Fruit fly (Drosophila melanogaster) whole organism, wandering third instar larva: ENCODE results near the gene tgo.

Experiments
- Abd-B ChIP-seq: fragments of >200 bp; optimal IDR thresholded peaks from 2 replicates; lab custom pipeline; 2017; ENCODE audit warnings: missing biosample characterization, missing genetic modification characterization
- CG32264 ChIP-seq: fragments of 200-800 bp; sonication (Bioruptor generic); optimal IDR thresholded peaks from 2 replicates; lab custom pipeline; 2016; ENCODE audit warnings: missing biosample characterization, missing genetic modification characterization
- CG9705 ChIP-seq: fragments of 200-800 bp; sonication (Bioruptor generic); optimal IDR thresholded peaks from 2 replicates; lab custom pipeline; 2018; ENCODE audit warnings: missing biosample characterization, mild to moderate bottlenecking, missing genetic modification characterization
- CrebA ChIP-seq: fragments of 200-800 bp; sonication (Bioruptor generic); optimal IDR thresholded peaks from 2 replicates; lab custom pipeline; 2016; ENCODE audit warnings: missing biosample characterization, mild to moderate bottlenecking, missing genetic modification characterization, borderline replicate concordance
- Dif ChIP-seq: fragments of 200-275, 200-300 bp; sonication (Bioruptor generic); optimal IDR thresholded peaks from 2 replicates; lab custom pipeline; 2018; ENCODE audit warnings: missing biosample characterization, missing genetic modification characterization; ENCODE audit not compliant: partially characterized antibody
- GATAd ChIP-seq: sonication (Bioruptor generic); optimal IDR thresholded peaks from 2 replicates; lab custom pipeline; 2016; ENCODE audit warnings: missing biosample characterization, missing genetic modification characterization
- HLH106 ChIP-seq: fragments of 200-800 bp; optimal IDR thresholded peaks from 3 replicates; lab custom pipeline; 2019; ENCODE audit warnings: missing biosample characterization, mild to moderate bottlenecking, missing genetic modification characterization, moderate library complexity
- Hnf4 ChIP-seq: fragments of 200-800 bp; sonication (Bioruptor generic); optimal IDR thresholded peaks from 2 replicates; lab custom pipeline; 2016; ENCODE audit warnings: missing biosample characterization, mild to moderate bottlenecking, missing genetic modification characterization
- Hr78 ChIP-seq: fragments of >200 bp; optimal IDR thresholded peaks from 2 replicates; lab custom pipeline; 2017; ENCODE audit warnings: missing biosample characterization, missing genetic modification characterization
- Hr83 ChIP-seq: fragments of 200-300 bp; sonication (Bioruptor generic); optimal IDR thresholded peaks from 2 replicates; lab custom pipeline; 2016; ENCODE audit warnings: missing biosample characterization, mild to moderate bottlenecking, missing genetic modification characterization, moderate library complexity; ENCODE audit not compliant: poor library complexity, severe bottlenecking
- Jra ChIP-seq: sonication (Bioruptor generic); optimal IDR thresholded peaks from 2 replicates; lab custom pipeline; 2016; ENCODE audit warnings: missing biosample characterization, missing genetic modification characterization
- Mio ChIP-seq: sonication (Bioruptor generic); optimal IDR thresholded peaks from 2 replicates; lab custom pipeline; 2016; ENCODE audit warnings: missing biosample characterization, missing genetic modification characterization
- N ChIP-seq: fragments of >200 bp; optimal IDR thresholded peaks from 2 replicates; lab custom pipeline; 2018; ENCODE audit warnings: missing biosample characterization, missing external identifiers, missing genetic modification characterization
- OdsH ChIP-seq: fragments of 200-800 bp; sonication (Bioruptor generic); optimal IDR thresholded peaks from 2 replicates; lab custom pipeline; 2016; ENCODE audit warnings: missing biosample characterization, mild to moderate bottlenecking, missing genetic modification characterization
- Sp1 ChIP-seq: fragments of 200-800 bp; sonication (Bioruptor generic); optimal IDR thresholded peaks from 3 replicates; lab custom pipeline; 2019; ENCODE audit warnings: missing biosample characterization, mild to moderate bottlenecking, missing genetic modification characterization, moderate library complexity
- Vsx2 ChIP-seq: fragments of 200-300, 225-300 bp; sonication (Bioruptor generic); optimal IDR thresholded peaks from 2 replicates; lab custom pipeline; 2018; ENCODE audit warnings: missing biosample characterization, missing genetic modification characterization; ENCODE audit not compliant: partially characterized antibody
- br ChIP-seq: fragments of 200-800 bp; sonication (Bioruptor generic); optimal IDR thresholded peaks from 2 replicates; lab custom pipeline; 2016; ENCODE audit warnings: missing biosample characterization, missing genetic modification characterization
- brk ChIP-seq: fragments of 200-800 bp; sonication (Bioruptor generic); optimal IDR thresholded peaks from 2 replicates; lab custom pipeline; 2016; ENCODE audit warnings: missing biosample characterization, mild to moderate bottlenecking, missing genetic modification characterization
- dl ChIP-seq, 2 experiments: fragments of 175-275, 200-275 bp in 1 of 2; fragments of 200-275 bp in 1 of 2; sonication (Bioruptor generic); optimal IDR thresholded peaks; lab custom pipeline; 2018; ENCODE audit warnings: mild to moderate bottlenecking in 2 of 2, missing biosample characterization in 2 of 2, missing genetic modification characterization in 2 of 2, moderate library complexity in 2 of 2; ENCODE audit not compliant: partially characterized antibody in 2 of 2, insufficient read depth in 1 of 2
- dmrt93B ChIP-seq: fragments of 200-800 bp; sonication (Bioruptor generic); optimal IDR thresholded peaks from 2 replicates; lab custom pipeline; 2018; ENCODE audit warnings: missing biosample characterization, mild to moderate bottlenecking, missing genetic modification characterization
- dsf ChIP-seq: sonication (Bioruptor generic); optimal IDR thresholded peaks from 2 replicates; lab custom pipeline; 2016; ENCODE audit warnings: missing biosample characterization, missing genetic modification characterization, borderline replicate concordance
- ey ChIP-seq: fragments of 200-800 bp; sonication (Bioruptor generic); optimal IDR thresholded peaks from 2 replicates; lab custom pipeline; 2016; ENCODE audit warnings: missing biosample characterization, missing genetic modification characterization
- foxo ChIP-seq, 2 experiments: fragments of 200-800 bp; sonication (Bioruptor generic); optimal IDR thresholded peaks; 2 replicates in 1 of 2; 3 replicates in 1 of 2; lab custom pipeline; 2016 to 2017; ENCODE audit warnings: missing biosample characterization in 2 of 2, missing genetic modification characterization in 2 of 2
- fru ChIP-seq: fragments of 200-800 bp; sonication (Bioruptor generic); optimal IDR thresholded peaks from 3 replicates; lab custom pipeline; 2016; ENCODE audit warnings: missing biosample characterization, mild to moderate bottlenecking, missing genetic modification characterization
- h ChIP-seq: fragments of 200-800 bp; sonication (Bioruptor generic); optimal IDR thresholded peaks from 3 replicates; lab custom pipeline; 2016; ENCODE audit warnings: missing biosample characterization, mild to moderate bottlenecking, missing genetic modification characterization
- jim ChIP-seq: fragments of 175-275, 200-325 bp; sonication (Bioruptor generic); optimal IDR thresholded peaks from 2 replicates; lab custom pipeline; 2016; ENCODE audit warnings: missing biosample characterization, mild to moderate bottlenecking, missing genetic modification characterization
- psq ChIP-seq: fragments of 200-800 bp; sonication (Bioruptor generic); optimal IDR thresholded peaks from 3 replicates; lab custom pipeline; 2017; ENCODE audit warnings: missing biosample characterization, mild to moderate bottlenecking, missing genetic modification characterization, moderate library complexity
- rgr ChIP-seq: fragments of 200-800 bp; sonication (Bioruptor generic); optimal IDR thresholded peaks from 3 replicates; lab custom pipeline; 2016; ENCODE audit warnings: missing biosample characterization, mild to moderate bottlenecking, missing genetic modification characterization
- sage ChIP-seq: fragments of 200-800 bp; sonication (Bioruptor generic); optimal IDR thresholded peaks from 2 replicates; lab custom pipeline; 2016; ENCODE audit warnings: missing biosample characterization, mild to moderate bottlenecking, missing genetic modification characterization
- sv ChIP-seq: fragments of 200-800 bp; sonication (Bioruptor generic); optimal IDR thresholded peaks from 3 replicates; lab custom pipeline; 2016; ENCODE audit warnings: missing biosample characterization, missing genetic modification characterization
- usp ChIP-seq: fragments of >200 bp; optimal IDR thresholded peaks from 2 replicates; lab custom pipeline; 2017; ENCODE audit warnings: missing biosample characterization, missing genetic modification characterization
- woc ChIP-seq: sonication (Bioruptor generic); optimal IDR thresholded peaks from 2 replicates; lab custom pipeline; 2016; ENCODE audit warnings: missing biosample characterization, mild to moderate bottlenecking, missing genetic modification characterization

tgo gene

dm6 chr3R:9055119-9056105 is 35.6 kb upstream of the tgo start (continued):
- TF ChIP-seq Hnf4 (GFP tag; lab: Kevin White, UChicago) (peak; percentile 90), dsf (GFP tag; lab: Kevin White, UChicago) (peak; percentile 79), usp (GFP tag; lab: Kevin White, UChicago) (no peak)

dm6 chr3R:9054442-9055118 is 34.8 kb upstream of the tgo start:
- peak; percentile 22 for TF ChIP-seq sage (GFP tag; lab: Kevin White, UChicago)
- TF ChIP-seq foxo (GFP tag; optimal IDR thresholded peaks at IDR 0.05; lab: Kevin White, UChicago), result peak in 1 of 2 experiments; percentile 46
- peak; percentile 52 for TF ChIP-seq OdsH (GFP tag; lab: Kevin White, UChicago)
- TF ChIP-seq dl (GFP tag; optimal IDR thresholded peaks at IDR 0.05; lab: Kevin White, UChicago; ENCODE audit: insufficient read depth in 1 of 2, partially characterized antibody in 2 of 2), result no peak
- TF ChIP-seq dmrt93B (GFP tag; lab: Kevin White, UChicago), result peak; percentile 22
- peak; percentile 27 for TF ChIP-seq sv (GFP tag; lab: Kevin White, UChicago)
- TF ChIP-seq rgr (GFP tag; lab: Kevin White, UChicago), result peak; percentile 5
- TF ChIP-seq Hr78 (GFP tag; lab: Kevin White, UChicago), result no peak
- no peak for TF ChIP-seq ey (GFP tag; lab: Kevin White, UChicago)
- TF ChIP-seq Vsx2, result no peak
- no peak for TF ChIP-seq Mio (GFP tag; lab: Kevin White, UChicago)
- no peak for TF ChIP-seq Hr83 (GFP tag; lab: Kevin White, UChicago)
- peak; percentile 4 for TF ChIP-seq Jra (GFP tag; lab: Kevin White, UChicago)
- no peak for TF ChIP-seq dsf (GFP tag; lab: Kevin White, UChicago)
- TF ChIP-seq h (GFP tag; lab: Kevin White, UChicago), result no peak
- TF ChIP-seq N (GFP tag; lab: Kevin White, UChicago), result no peak
- TF ChIP-seq fru (GFP tag; lab: Kevin White, UChicago), result no peak
- TF ChIP-seq Hnf4 (GFP tag; lab: Kevin White, UChicago), result no peak
- no peak for TF ChIP-seq GATAd (GFP tag; lab: Kevin White, UChicago)
- TF ChIP-seq HLH106 (tag; lab: Kevin White, UChicago), result peak; percentile 18

- TF ChIP-seq Mio (GFP tag; lab: Kevin White, UChicago), result no peak
- no peak for TF ChIP-seq jim (GFP tag; lab: Kevin White, UChicago)
- TF ChIP-seq Hnf4 (GFP tag; lab: Kevin White, UChicago), result no peak
- peak; percentile 42 for TF ChIP-seq psq
- TF ChIP-seq br (GFP tag; lab: Kevin White, UChicago), result peak; percentile 66
- TF ChIP-seq CG32264 (GFP tag; lab: Kevin White, UChicago), result peak; percentile 50
- no peak for TF ChIP-seq CrebA
- no peak for TF ChIP-seq OdsH (GFP tag; lab: Kevin White, UChicago)
- peak; percentile 71 for TF ChIP-seq ey (GFP tag; lab: Kevin White, UChicago)
- TF ChIP-seq Abd-B (GFP tag; lab: Kevin White, UChicago), result no peak
- no peak for TF ChIP-seq GATAd (GFP tag; lab: Kevin White, UChicago)
- TF ChIP-seq Dif (GFP tag; lab: Kevin White, UChicago), result peak; percentile 75
- TF ChIP-seq brk, result no peak
- peak; percentile 76 for TF ChIP-seq fru (GFP tag; lab: Kevin White, UChicago)
- peak; percentile 51 for TF ChIP-seq h (GFP tag; lab: Kevin White, UChicago)
- TF ChIP-seq rgr (GFP tag; lab: Kevin White, UChicago), result peak; percentile 24
- peak in 1 of 2 experiments; percentile 73 for TF ChIP-seq foxo (GFP tag; optimal IDR thresholded peaks at IDR 0.05; lab: Kevin White, UChicago)
- TF ChIP-seq Vsx2, result no peak
- peak; percentile 45 for TF ChIP-seq Hr83 (GFP tag; lab: Kevin White, UChicago)
- TF ChIP-seq Hr78 (GFP tag; lab: Kevin White, UChicago), result no peak
- TF ChIP-seq dmrt93B (GFP tag; lab: Kevin White, UChicago), result peak; percentile 66
- peak; percentile 50 for TF ChIP-seq woc (GFP tag; lab: Kevin White, UChicago)
- peak; percentile 4 for TF ChIP-seq CG9705 (GFP tag; lab: Kevin White, UChicago)
- peak; percentile 57 for TF ChIP-seq Sp1
- TF ChIP-seq dsf (GFP tag; lab: Kevin White, UChicago), result no peak
- peak; percentile 72 for TF ChIP-seq HLH106 (tag; lab: Kevin White, UChicago)
Observed at dm6 chr3R:9053850-9054441, 34.1 kb upstream of the tgo start.
